Fruit fly (Drosophila melanogaster) Kc167 (cell line): Measurements from ENCODE around the gene m-cup.

Source experiments
- Myc ChIP-seq: fragments of >200 bp; optimal IDR thresholded peaks from 2 replicates; lab custom pipeline; 2017; ENCODE audit warnings: missing external identifiers
- Sin3A ChIP-seq: fragments of >200 bp; optimal IDR thresholded peaks from 2 replicates; lab custom pipeline; 2018; ENCODE audit warnings: missing external identifiers
- insv ChIP-seq: fragments of >200 bp; optimal IDR thresholded peaks from 3 replicates; lab custom pipeline; 2018; ENCODE audit warnings: missing external identifiers
- psq ChIP-seq: fragments of >200 bp; optimal IDR thresholded peaks from 2 replicates; lab custom pipeline; 2017; ENCODE audit warnings: missing external identifiers
- ttk ChIP-seq: sonication (Bioruptor generic); optimal IDR thresholded peaks from 2 replicates; lab custom pipeline; 2017; ENCODE audit warnings: missing external identifiers

DNA sequence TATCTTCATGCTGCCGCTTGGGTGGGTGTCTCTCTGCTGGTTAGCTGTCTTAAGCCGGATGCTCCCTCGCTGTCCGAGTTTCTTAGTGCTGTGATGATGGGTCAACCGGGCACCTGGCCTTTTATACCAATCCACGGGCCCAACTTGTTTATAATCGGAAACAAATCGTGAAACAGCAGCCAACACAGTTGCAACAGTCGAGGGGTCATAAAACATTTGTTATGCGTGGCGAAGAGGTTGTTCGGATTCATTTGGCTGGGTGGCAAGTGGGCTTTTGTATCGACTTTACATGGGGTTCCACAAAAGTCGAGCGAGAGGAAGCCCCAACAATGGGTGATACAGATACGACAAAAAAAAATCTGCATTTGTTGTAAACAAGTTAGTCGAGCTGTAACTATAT lies 6.9 kb downstream of the m-cup start, which contains the start of gene TwdlW:
- TF ChIP-seq ttk (lab: Kevin White, UChicago) (no peak), psq (lab: Kevin White, UChicago) (no peak), Sin3A (lab: Kevin White, UChicago) (no peak), insv (no peak), Myc (lab: Kevin White, UChicago) (no peak)
